Worm (Caenorhabditis elegans): Measurements from ENCODE around the gene W06F12.2.

Gene W06F12.2

DNA sequence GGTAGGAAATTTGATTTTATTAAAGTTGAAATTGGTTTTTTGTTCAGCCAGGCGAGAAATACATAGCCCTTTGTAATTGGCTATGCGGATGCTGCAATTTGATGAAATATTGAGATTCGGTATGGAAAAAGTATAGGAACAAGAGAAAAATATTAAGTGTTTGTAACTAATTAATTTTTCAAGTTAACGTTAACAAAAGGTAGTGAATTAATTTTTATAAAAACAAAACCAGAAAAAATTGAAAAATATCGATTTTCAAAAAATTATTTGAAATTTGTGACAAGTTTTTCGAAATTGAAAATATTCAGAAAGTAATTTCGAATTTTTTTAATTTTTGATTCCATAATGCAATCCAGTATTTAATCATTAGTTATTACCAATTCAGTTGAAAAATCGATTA is at the start of gene W06F12.2:
Gene W06F12.2 (minus strand): TSS at position 101 of the 400 bp plus-strand sequence.
- TF ChIP-seq dao-5 (tag; optimal IDR thresholded peaks at IDR 0.05) (no peak), him-1 (tag; optimal IDR thresholded peaks at IDR 0.05) (no peak), W03F9.2 (tag; optimal IDR thresholded peaks at IDR 0.05) (no peak)

DNA sequence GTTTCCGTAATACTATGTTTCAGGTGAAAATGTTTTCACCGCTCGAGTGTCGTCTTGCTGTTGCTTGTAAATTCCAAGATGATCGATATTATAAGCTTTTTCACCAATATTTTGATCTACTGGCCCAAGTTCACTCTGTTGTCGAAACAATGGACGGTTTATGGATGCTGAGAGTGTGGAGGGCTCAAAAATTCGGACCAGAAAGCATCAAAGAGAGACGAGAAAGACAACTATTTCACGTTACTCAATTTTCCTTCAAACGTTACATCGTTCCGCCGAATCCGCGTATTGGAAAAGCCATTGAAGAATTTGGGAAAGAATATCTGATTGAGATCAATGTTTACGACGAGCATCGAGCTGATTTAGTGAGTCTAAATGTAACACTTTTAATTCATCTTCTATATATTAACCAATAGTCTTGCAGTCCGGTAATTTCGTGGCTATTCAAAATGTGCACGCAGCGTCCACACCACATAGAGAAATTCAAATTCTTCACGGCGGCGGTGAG is 48.8 kb upstream of the W06F12.2 start, which contains the start of gene pot-3:
Gene pot-3 (plus strand): TSS at position 17 of the 508 bp plus-strand sequence.
- TF ChIP-seq dao-5 (tag; optimal IDR thresholded peaks at IDR 0.05) (no peak), W03F9.2 (tag; optimal IDR thresholded peaks at IDR 0.05) (no peak), him-1 (tag; optimal IDR thresholded peaks at IDR 0.05) (no peak)

- no peak for TF ChIP-seq dao-5 (tag; optimal IDR thresholded peaks at IDR 0.05)
- no peak for TF ChIP-seq W03F9.2 (tag; optimal IDR thresholded peaks at IDR 0.05)
- no peak for TF ChIP-seq him-1 (tag; optimal IDR thresholded peaks at IDR 0.05)
Observed at ce11 chrIII:13779360-13780093, 48.0 kb upstream of the W06F12.2 start.

ce11 chrIII:13778816-13779215 is 47.3 kb upstream of the W06F12.2 start:
- TF ChIP-seq dao-5 (tag; optimal IDR thresholded peaks at IDR 0.05), result no peak
- TF ChIP-seq him-1 (tag; optimal IDR thresholded peaks at IDR 0.05), result no peak
- TF ChIP-seq W03F9.2 (tag; optimal IDR thresholded peaks at IDR 0.05), result no peak

DNA sequence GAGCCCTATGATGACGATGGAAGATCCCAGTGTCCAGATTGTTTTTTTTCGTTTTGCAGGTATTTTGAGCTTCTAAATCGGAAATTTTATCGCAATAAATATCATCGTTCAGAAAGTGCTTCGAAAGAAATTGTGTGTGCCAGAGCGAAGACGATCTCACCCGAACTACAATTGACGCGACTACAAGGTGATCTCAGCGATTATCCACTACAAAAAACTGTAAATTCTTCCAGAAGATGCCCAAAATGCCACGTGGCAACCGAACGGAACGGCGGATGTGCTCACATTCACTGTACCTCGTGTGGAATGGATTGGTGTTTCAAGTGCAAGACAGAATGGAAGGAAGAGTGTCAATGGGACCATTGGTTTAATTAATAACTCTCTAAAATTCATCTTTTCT is 41.4 kb upstream of the W06F12.2 start, which contains the start of gene mdt-29:
Gene mdt-29 (plus strand): TSS at position 301 of the 400 bp plus-strand sequence.
- TF ChIP-seq him-1 (tag; optimal IDR thresholded peaks at IDR 0.05), result no peak
- TF ChIP-seq W03F9.2 (tag; optimal IDR thresholded peaks at IDR 0.05), result no peak
- no peak for TF ChIP-seq dao-5 (tag; optimal IDR thresholded peaks at IDR 0.05)

DNA sequence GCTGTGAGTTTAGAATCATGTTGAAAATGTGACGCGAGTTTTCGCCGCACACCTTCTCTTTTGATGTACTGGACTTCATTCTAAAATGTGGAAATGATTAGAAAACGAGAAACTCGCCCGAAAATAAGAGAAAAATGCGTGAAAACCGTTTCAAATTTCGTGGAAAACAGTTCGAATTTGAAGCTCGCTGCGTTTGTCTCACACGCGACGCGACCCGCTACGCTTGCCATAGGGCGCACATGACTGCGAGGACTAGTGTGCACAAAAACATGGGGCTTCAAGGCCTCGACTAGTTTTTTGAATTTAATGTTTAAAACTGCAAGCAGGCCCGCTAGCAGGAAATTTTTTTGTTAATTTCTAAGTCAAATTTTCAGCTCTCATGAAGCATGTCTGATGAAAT is 39.7 kb upstream of the W06F12.2 start, which contains the start of the genes cyk-4 and pdr-1:
Gene cyk-4 (minus strand): TSS at position 80 of the 400 bp plus-strand sequence.
Gene pdr-1 (plus strand): TSS at position 369 of the 400 bp plus-strand sequence.
- TF ChIP-seq dao-5 (tag; optimal IDR thresholded peaks at IDR 0.05) (no peak), W03F9.2 (tag; optimal IDR thresholded peaks at IDR 0.05) (no peak), him-1 (tag; optimal IDR thresholded peaks at IDR 0.05) (no peak)

ce11 chrIII:13770017-13770416 is 38.5 kb upstream of the W06F12.2 start:
- TF ChIP-seq W03F9.2 (tag; optimal IDR thresholded peaks at IDR 0.05), result no peak
- TF ChIP-seq dao-5 (tag; optimal IDR thresholded peaks at IDR 0.05), result no peak
- TF ChIP-seq him-1 (tag; optimal IDR thresholded peaks at IDR 0.05), result no peak

ce11 chrIII:13768074-13768662 is 36.7 kb upstream of the W06F12.2 start, which contains the start of gene rml-1:
TSS of gene rml-1 (minus strand) at chrIII:13768092.
- TF ChIP-seq dao-5 (tag; optimal IDR thresholded peaks at IDR 0.05), result no peak
- no peak for TF ChIP-seq W03F9.2 (tag; optimal IDR thresholded peaks at IDR 0.05)
- no peak for TF ChIP-seq him-1 (tag; optimal IDR thresholded peaks at IDR 0.05)

DNA sequence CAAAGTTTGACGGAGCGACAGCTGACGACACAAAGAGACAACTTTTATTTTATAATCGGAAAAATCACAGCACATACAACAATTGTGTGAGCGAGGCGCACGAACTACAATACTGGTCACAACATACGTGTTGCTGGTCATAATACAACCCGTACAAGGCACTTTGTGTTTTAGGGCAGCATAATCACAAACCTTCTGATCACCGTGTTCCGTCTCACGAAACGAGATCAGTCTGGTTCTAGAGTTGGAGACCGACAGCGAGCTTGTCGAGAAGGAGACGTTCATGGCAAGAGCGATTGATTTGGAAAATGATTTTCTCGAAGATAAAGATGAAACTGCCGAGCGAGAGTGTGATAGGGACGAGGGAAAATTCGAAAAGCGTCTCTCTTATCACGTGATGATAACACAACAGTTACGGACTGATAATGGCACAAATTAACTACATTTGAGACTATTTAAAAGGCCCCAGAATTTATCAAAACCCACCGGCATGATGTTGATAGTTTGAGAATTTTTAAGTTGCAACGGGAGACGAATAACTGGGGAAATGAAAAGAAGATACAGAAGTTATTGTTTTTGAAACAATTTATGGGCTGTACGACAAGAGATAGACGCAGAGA is 35.3 kb upstream of the W06F12.2 start:
- TF ChIP-seq W03F9.2 (tag; optimal IDR thresholded peaks at IDR 0.05) (no peak), dao-5 (tag; optimal IDR thresholded peaks at IDR 0.05) (no peak), him-1 (tag; optimal IDR thresholded peaks at IDR 0.05) (no peak)

ce11 chrIII:13765782-13766181 is 34.3 kb upstream of the W06F12.2 start:
- TF ChIP-seq W03F9.2 (tag; optimal IDR thresholded peaks at IDR 0.05) (no peak), dao-5 (tag; optimal IDR thresholded peaks at IDR 0.05) (no peak), him-1 (tag; optimal IDR thresholded peaks at IDR 0.05) (no peak)

DNA sequence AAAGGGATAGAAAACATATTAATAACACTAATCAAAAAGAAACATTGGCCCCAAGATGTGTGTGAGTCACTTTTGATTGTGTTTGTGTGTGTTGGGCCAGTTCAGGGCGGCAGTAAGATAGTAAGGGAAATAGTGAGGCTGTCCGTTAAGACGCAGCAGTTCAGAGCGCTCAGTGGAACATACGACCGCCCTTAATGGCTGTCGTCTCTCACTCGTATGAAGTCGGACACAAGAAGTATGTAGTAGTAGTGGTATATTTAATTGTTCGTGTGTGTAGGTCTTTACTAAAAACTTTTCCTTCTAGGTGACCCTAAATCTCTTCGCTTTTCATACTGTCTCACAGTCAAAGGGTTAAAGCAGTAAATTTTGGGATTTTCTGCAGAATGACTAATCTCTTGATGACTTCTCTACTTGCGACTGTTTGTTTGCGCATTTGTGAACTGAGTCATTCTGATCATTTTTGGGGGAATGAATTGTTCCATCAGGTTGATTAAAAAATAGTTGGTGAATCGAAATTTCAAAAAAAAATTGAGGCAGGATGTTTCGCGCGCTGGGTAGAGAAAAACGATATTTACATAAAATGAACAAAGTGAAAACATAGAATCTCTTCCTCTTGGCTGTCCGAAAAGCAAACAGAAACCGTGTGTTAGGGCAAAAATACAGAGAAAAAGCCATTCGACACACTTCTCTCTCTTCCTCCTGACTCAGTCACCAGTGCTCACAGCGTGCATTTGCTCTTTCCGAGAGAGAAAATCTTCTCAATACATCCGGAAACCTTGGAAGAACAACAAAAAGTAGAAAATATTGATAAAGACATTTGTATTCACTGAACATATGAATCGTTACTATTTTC is 32.0 kb upstream of the W06F12.2 start:
- TF ChIP-seq dao-5 (tag; optimal IDR thresholded peaks at IDR 0.05), result no peak
- TF ChIP-seq W03F9.2 (tag; optimal IDR thresholded peaks at IDR 0.05), result no peak
- TF ChIP-seq him-1 (tag; optimal IDR thresholded peaks at IDR 0.05), result no peak

DNA sequence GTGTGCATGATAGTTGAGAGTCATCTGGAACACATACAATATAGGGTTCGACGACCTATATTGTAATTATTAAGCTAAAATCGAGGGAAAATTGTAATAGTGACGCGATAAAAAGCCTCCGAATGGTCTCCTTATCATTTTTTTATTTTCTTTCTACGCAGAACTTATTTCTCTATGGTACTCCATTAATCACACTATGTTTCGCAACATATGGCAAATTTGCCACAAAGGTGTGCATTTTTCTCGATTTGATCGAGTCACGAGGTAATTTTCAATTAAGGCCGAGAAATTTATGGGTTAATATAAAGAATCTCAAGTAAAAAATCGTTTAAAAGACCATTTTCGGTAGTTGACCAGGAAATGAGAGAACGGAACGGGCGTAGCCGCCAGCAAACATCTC is 30.6 kb upstream of the W06F12.2 start, which contains the start of gene dbn-1:
Gene dbn-1 (minus strand): TSS at position 24 of the 400 bp plus-strand sequence.
- no peak for TF ChIP-seq W03F9.2 (tag; optimal IDR thresholded peaks at IDR 0.05)
- no peak for TF ChIP-seq dao-5 (tag; optimal IDR thresholded peaks at IDR 0.05)
- no peak for TF ChIP-seq him-1 (tag; optimal IDR thresholded peaks at IDR 0.05)

- no peak for TF ChIP-seq him-1 (tag; optimal IDR thresholded peaks at IDR 0.05)
- TF ChIP-seq W03F9.2 (tag; optimal IDR thresholded peaks at IDR 0.05), result no peak
- TF ChIP-seq dao-5 (tag; optimal IDR thresholded peaks at IDR 0.05), result no peak
Observed at ce11 chrIII:13761022-13761421, 29.5 kb upstream of the W06F12.2 start.
